Fruit fly (Drosophila melanogaster) whole organism: ENCODE results near the gene nAChRbeta3.

Source experiments
- Dll ChIP-seq: fragments of >200 bp; optimal IDR thresholded peaks from 2 replicates; lab custom pipeline; 2017
- pan ChIP-seq: fragments of >200 bp; optimal IDR thresholded peaks from 2 replicates; lab custom pipeline; 2017

DNA sequence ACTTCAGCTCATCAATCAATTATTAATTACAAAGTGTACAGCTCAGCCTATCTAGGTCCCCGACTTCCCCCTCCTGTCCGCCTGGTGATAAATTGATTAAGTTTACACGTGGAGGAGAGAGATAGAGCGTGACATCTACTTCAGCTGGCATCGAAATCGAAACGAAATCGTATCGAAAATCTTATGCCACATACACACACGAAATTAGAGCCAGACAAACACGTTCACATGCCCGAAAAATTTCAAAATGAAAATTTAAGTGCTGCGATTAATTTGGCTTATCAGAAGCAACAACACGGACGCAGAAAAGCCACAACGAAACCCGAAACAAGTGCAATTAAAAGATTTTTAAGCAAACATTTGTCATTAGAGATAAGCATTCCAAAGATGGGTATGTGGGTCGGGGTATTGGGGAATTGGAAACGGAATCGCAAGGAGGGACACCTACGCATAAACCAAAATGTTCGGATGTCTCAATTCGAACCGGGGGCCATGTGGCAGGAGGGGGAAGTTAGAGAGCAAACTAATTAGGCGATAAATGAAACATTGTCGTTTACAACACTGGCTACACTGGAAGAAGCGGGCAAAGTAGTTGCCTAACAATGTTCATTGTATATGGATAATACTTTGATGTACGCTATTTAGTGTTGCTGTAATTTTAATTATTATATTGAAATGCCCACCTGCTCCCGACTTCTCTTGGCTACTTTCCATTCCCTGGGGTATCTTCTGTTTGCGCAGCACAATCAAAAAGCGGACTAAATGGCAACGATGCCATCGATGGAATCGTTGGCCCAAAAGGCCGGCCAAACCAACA lies 47.1 kb upstream of the nAChRbeta3 start:
- TF ChIP-seq pan (lab: Kevin White, UChicago), result no peak
- TF ChIP-seq Dll (lab: Kevin White, UChicago), result no peak
